Worm (Caenorhabditis elegans) whole organism, late embryonic: ENCODE data around the gene ule-5.
A peak's percentile ranks its signal among the peaks of the same experiment; 100 is the strongest.

Source experiments
- C08G9.2 ChIP-seq: sonication (generic microtip); optimal IDR thresholded peaks from 2 replicates; lab custom pipeline; 2016; ENCODE audit warnings: mild to moderate bottlenecking, missing genetic modification characterization, moderate library complexity, missing compliant biosample characterization
- C38D4.7 ChIP-seq: fragments of 200-800 bp; sonication (Bioruptor generic); optimal IDR thresholded peaks from 2 replicates; lab custom pipeline; 2018; ENCODE audit warnings: mild to moderate bottlenecking, missing genetic modification characterization, moderate library complexity, missing compliant biosample characterization
- F13H6.1 ChIP-seq: sonication (generic microtip); optimal IDR thresholded peaks from 2 replicates; lab custom pipeline; 2016; ENCODE audit warnings: missing genetic modification characterization, missing compliant biosample characterization
- K02D7.2 ChIP-seq: sonication (generic microtip); optimal IDR thresholded peaks from 2 replicates; lab custom pipeline; 2017; ENCODE audit warnings: mild to moderate bottlenecking, missing genetic modification characterization, missing compliant biosample characterization
- K09A11.1 ChIP-seq: sonication (generic microtip); optimal IDR thresholded peaks from 2 replicates; lab custom pipeline; 2017; ENCODE audit warnings: antibody characterized with exemption, mild to moderate bottlenecking, missing genetic modification characterization, missing compliant biosample characterization; ENCODE audit not compliant: insufficient read depth
- ahr-1 ChIP-seq: sonication (generic microtip); optimal IDR thresholded peaks from 2 replicates; lab custom pipeline; 2016; ENCODE audit warnings: missing genetic modification characterization, missing compliant biosample characterization
- ceh-2 ChIP-seq: sonication (generic microtip); optimal IDR thresholded peaks from 2 replicates; lab custom pipeline; 2016; ENCODE audit warnings: missing genotype, missing genetic modification characterization, missing compliant biosample characterization
- ceh-24 ChIP-seq: sonication (generic microtip); optimal IDR thresholded peaks from 2 replicates; lab custom pipeline; 2016; ENCODE audit warnings: mild to moderate bottlenecking, missing genetic modification characterization, missing compliant biosample characterization
- ceh-30 ChIP-seq: fragments of 150-350 bp; optimal IDR thresholded peaks from 2 replicates; lab custom pipeline; 2014; ENCODE audit warnings: missing biosample characterization, missing genetic modification characterization
- ceh-31 ChIP-seq: sonication (generic microtip); optimal IDR thresholded peaks from 2 replicates; lab custom pipeline; 2016; ENCODE audit warnings: missing genetic modification characterization, missing compliant biosample characterization
- ceh-34 ChIP-seq: sonication (generic microtip); optimal IDR thresholded peaks from 2 replicates; lab custom pipeline; 2016; ENCODE audit warnings: mild to moderate bottlenecking, missing genetic modification characterization, missing compliant biosample characterization
- ceh-45 ChIP-seq: fragments of 200-800 bp; sonication (Bioruptor generic); IDR thresholded peaks from 2 replicates; pipeline ENCODE4 v1.3.6; 2022; ENCODE audit warnings: missing genetic modification reagents, missing genetic modification characterization, missing compliant biosample characterization
- ceh-48 ChIP-seq: sonication (generic microtip); optimal IDR thresholded peaks from 2 replicates; lab custom pipeline; 2016; ENCODE audit warnings: missing genetic modification characterization, inconsistent platforms, missing compliant biosample characterization
- ceh-6 ChIP-seq: fragments of 200-800 bp; sonication (Bioruptor generic); optimal IDR thresholded peaks from 2 replicates; lab custom pipeline; 2018; ENCODE audit warnings: mild to moderate bottlenecking, missing genetic modification characterization, missing compliant biosample characterization
- dve-1 ChIP-seq: sonication (generic microtip); optimal IDR thresholded peaks from 2 replicates; lab custom pipeline; 2017; ENCODE audit warnings: antibody characterized with exemption, mild to moderate bottlenecking, missing genetic modification characterization, missing compliant biosample characterization
- elt-2 ChIP-seq: sonication (generic microtip); optimal IDR thresholded peaks from 2 replicates; lab custom pipeline; 2016; ENCODE audit warnings: missing genetic modification reagents, missing genetic modification characterization, missing compliant biosample characterization
- eyg-1 ChIP-seq: sonication (generic microtip); optimal IDR thresholded peaks from 2 replicates; lab custom pipeline; 2016; ENCODE audit warnings: missing genotype, missing genetic modification characterization, missing compliant biosample characterization
- fkh-6 ChIP-seq: sonication (generic microtip); optimal IDR thresholded peaks from 2 replicates; lab custom pipeline; 2016; ENCODE audit warnings: missing genetic modification characterization, missing compliant biosample characterization
- hlh-13 ChIP-seq: fragments of 200-800 bp; sonication (Bioruptor generic); optimal IDR thresholded peaks from 2 replicates; lab custom pipeline; 2018; ENCODE audit warnings: mild to moderate bottlenecking, missing genetic modification characterization, missing compliant biosample characterization
- hlh-15 ChIP-seq: sonication (generic microtip); optimal IDR thresholded peaks from 2 replicates; lab custom pipeline; 2016; ENCODE audit warnings: missing genetic modification characterization, missing compliant biosample characterization
- lim-6 ChIP-seq: sonication (generic microtip); optimal IDR thresholded peaks from 2 replicates; lab custom pipeline; 2016; ENCODE audit warnings: missing genetic modification characterization, missing compliant biosample characterization
- mec-3 ChIP-seq: sonication (generic microtip); optimal IDR thresholded peaks from 2 replicates; lab custom pipeline; 2016; ENCODE audit warnings: borderline replicate concordance, missing genetic modification characterization, missing compliant biosample characterization
- nhr-232 ChIP-seq: sonication (generic microtip); optimal IDR thresholded peaks from 2 replicates; lab custom pipeline; 2016; ENCODE audit warnings: missing genetic modification characterization, missing compliant biosample characterization
- npax-4 ChIP-seq: sonication (generic microtip); optimal IDR thresholded peaks from 2 replicates; lab custom pipeline; 2016; ENCODE audit warnings: missing genetic modification characterization, missing compliant biosample characterization
- pat-9 ChIP-seq: fragments of 200-800 bp; sonication (Bioruptor generic); optimal IDR thresholded peaks from 2 replicates; lab custom pipeline; 2018; ENCODE audit warnings: mild to moderate bottlenecking, missing genetic modification characterization, moderate library complexity, missing compliant biosample characterization
- pax-1 ChIP-seq: fragments of 150-350 bp; optimal IDR thresholded peaks from 2 replicates; lab custom pipeline; 2014; ENCODE audit warnings: missing biosample characterization, missing genetic modification characterization
- ref-2 ChIP-seq: sonication (generic microtip); optimal IDR thresholded peaks from 2 replicates; lab custom pipeline; 2016; ENCODE audit warnings: missing genetic modification characterization, missing compliant biosample characterization
- sdc-2 ChIP-seq: sonication (generic microtip); optimal IDR thresholded peaks from 2 replicates; lab custom pipeline; 2016; ENCODE audit warnings: missing genotype, missing genetic modification characterization, missing compliant biosample characterization
- syd-9 ChIP-seq: sonication (generic microtip); optimal IDR thresholded peaks from 2 replicates; lab custom pipeline; 2016; ENCODE audit warnings: mild to moderate bottlenecking, missing genetic modification characterization, moderate library complexity, missing compliant biosample characterization
- tbx-2 ChIP-seq: sonication (generic microtip); optimal IDR thresholded peaks from 2 replicates; lab custom pipeline; 2016; ENCODE audit warnings: missing genetic modification characterization, missing compliant biosample characterization
- tbx-7 ChIP-seq: sonication (generic microtip); optimal IDR thresholded peaks from 2 replicates; lab custom pipeline; 2016; ENCODE audit warnings: missing genotype, missing genetic modification characterization, missing compliant biosample characterization
- unc-86 ChIP-seq: sonication (generic microtip); optimal IDR thresholded peaks from 2 replicates; lab custom pipeline; 2016; ENCODE audit warnings: missing genetic modification characterization, missing compliant biosample characterization
- zip-5 ChIP-seq: sonication (generic microtip); optimal IDR thresholded peaks from 2 replicates; lab custom pipeline; 2016; ENCODE audit warnings: missing genetic modification characterization, missing compliant biosample characterization
- ztf-16 ChIP-seq: sonication (generic microtip); optimal IDR thresholded peaks from 2 replicates; lab custom pipeline; 2017; ENCODE audit warnings: missing genetic modification characterization, missing compliant biosample characterization

ule-5 gene

ce11 chrX:11920723-11921283 is 37.9 kb downstream of the ule-5 start, which contains the start of gene Y62H9A.14:
Gene Y62H9A.14, plus strand, starts transcription at chrX:11921233.
- TF ChIP-seq lim-6 (tag; lab: Kevin White, UChicago) (no peak), sdc-2 (tag; lab: Kevin White, UChicago) (no peak), tbx-7 (tag; lab: Kevin White, UChicago) (no peak), hlh-13 (GFP tag; lab: Kevin White, UChicago) (no peak), eyg-1 (tag; lab: Kevin White, UChicago) (no peak), elt-2 (tag; lab: Kevin White, UChicago) (no peak), ceh-34 (tag; lab: Kevin White, UChicago) (no peak), K02D7.2 (tag; lab: Kevin White, UChicago) (no peak), ceh-6 (no peak), fkh-6 (tag; lab: Kevin White, UChicago) (no peak), ceh-48 (tag; lab: Kevin White, UChicago) (no peak), ahr-1 (no peak)

ce11 chrX:11924158-11924557 is 41.2 kb downstream of the ule-5 start, which contains the start of gene F55G7.1:
Gene F55G7.1, plus strand, starts transcription at chrX:11924433.
- peak; percentile 9 for TF ChIP-seq ref-2 (tag; lab: Kevin White, UChicago)
- TF ChIP-seq sdc-2 (tag; lab: Kevin White, UChicago): peak; percentile 97
- no peak for TF ChIP-seq unc-86 (tag; lab: Kevin White, UChicago)

- TF ChIP-seq ztf-16 (tag; lab: Kevin White, UChicago) (no peak), K09A11.1 (tag; lab: Kevin White, UChicago) (no peak), C08G9.2 (tag; lab: Kevin White, UChicago) (no peak), hlh-15 (tag; lab: Kevin White, UChicago) (no peak), ceh-24 (tag; lab: Kevin White, UChicago) (no peak), zip-5 (tag; lab: Kevin White, UChicago) (no peak), ceh-31 (tag; lab: Kevin White, UChicago) (no peak), ceh-45 (GFP tag; lab: Robert Waterston, UW) (no peak), C38D4.7 (GFP tag; lab: Kevin White, UChicago) (no peak), fkh-6 (tag; lab: Kevin White, UChicago) (no peak), dve-1 (tag; lab: Kevin White, UChicago) (no peak), nhr-232 (tag; lab: Kevin White, UChicago) (no peak), ceh-2 (tag; lab: Kevin White, UChicago) (no peak), pax-1 (tag; lab: Kevin White, UChicago) (no peak), tbx-2 (tag; lab: Kevin White, UChicago) (no peak)
Observed at ce11 chrX:11925243-11925642, 42.3 kb downstream of the ule-5 start.

- no peak for TF ChIP-seq K02D7.2 (tag; lab: Kevin White, UChicago)
- TF ChIP-seq npax-4 (tag; lab: Kevin White, UChicago): no peak
- no peak for TF ChIP-seq pat-9
- no peak for TF ChIP-seq zip-5 (tag; lab: Kevin White, UChicago)
- no peak for TF ChIP-seq ceh-45 (GFP tag; lab: Robert Waterston, UW)
- TF ChIP-seq eyg-1 (tag; lab: Kevin White, UChicago): no peak
- no peak for TF ChIP-seq C08G9.2 (tag; lab: Kevin White, UChicago)
- TF ChIP-seq ceh-30 (tag; lab: Kevin White, UChicago): no peak
- TF ChIP-seq pax-1 (tag; lab: Kevin White, UChicago): no peak
- no peak for TF ChIP-seq syd-9 (tag; lab: Kevin White, UChicago)
- TF ChIP-seq ceh-48 (tag; lab: Kevin White, UChicago): no peak
- no peak for TF ChIP-seq F13H6.1 (tag; lab: Kevin White, UChicago)
- no peak for TF ChIP-seq mec-3
Observed at ce11 chrX:11927585-11927984, 44.7 kb downstream of the ule-5 start, which contains the start of gene F55G7.4. Gene F55G7.4, plus strand, starts transcription at chrX:11927885.
